Worm (Caenorhabditis elegans): ENCODE data around the gene Y53G8AL.1.

Y53G8AL.1 gene

ce11 chrIII:3192464-3192863 is 40.4 kb upstream of the Y53G8AL.1 start:
- TF ChIP-seq madf-5 (GFP tag; IDR thresholded peaks at IDR 0.05): 0 out of 4 replicates have a peak, but pooled peaks of 1 of the 2 experiments have one; percentile 10
- 0 out of 2 replicates have a peak, but pooled peaks have one; percentile 57 for TF ChIP-seq egl-43 (GFP tag; IDR thresholded peaks at IDR 0.05)
- peak; percentile 40 for TF ChIP-seq lin-38 (GFP tag; IDR thresholded peaks at IDR 0.05)
- TF ChIP-seq arid-1 (GFP tag; conservative IDR thresholded peaks at IDR 0.05): 0 out of 2 replicates have a peak, but pooled peaks have one; percentile 39
- TF ChIP-seq lim-7 (GFP tag; IDR thresholded peaks at IDR 0.05): 0 out of 2 replicates have a peak, but pooled peaks have one; percentile 22

- TF ChIP-seq nhr-42 (GFP tag; IDR thresholded peaks at IDR 0.05) (no peak), aha-1 (tag) (peak; percentile 42), set-16 (GFP tag; IDR thresholded peaks at IDR 0.05) (peak; percentile 12; the same call in 1 of the 2 replicates), php-3 (GFP tag; IDR thresholded peaks at IDR 0.05) (no peak), zfp-2 (tag; optimal IDR thresholded peaks at IDR 0.05) (no peak)
Measured at ce11 chrIII:3197904-3198303, 35.0 kb upstream of the Y53G8AL.1 start.

ce11 chrIII:3198307-3198706 is 34.6 kb upstream of the Y53G8AL.1 start, which contains the start of gene R148.7:
Gene R148.7, minus strand, starts transcription at chrIII:3198407.
- TF ChIP-seq hlh-30 (tag; optimal IDR thresholded peaks at IDR 0.05; ENCODE audit: insufficient read depth): no peak
- no peak for TF ChIP-seq snpc-1.2 (GFP tag; IDR thresholded peaks at IDR 0.05)
- TF ChIP-seq nhr-41 (GFP tag; IDR thresholded peaks at IDR 0.05): no peak
- TF ChIP-seq ctbp-1 (GFP tag; IDR thresholded peaks at IDR 0.05): no peak
- TF ChIP-seq set-16 (GFP tag; IDR thresholded peaks at IDR 0.05): no peak
- TF ChIP-seq lin-13 (GFP tag; optimal IDR thresholded peaks at IDR 0.05): no peak

- TF ChIP-seq set-16 (GFP tag; IDR thresholded peaks at IDR 0.05) (no peak), aha-1 (tag) (peak; percentile 62), ZK546.5 (tag; optimal IDR thresholded peaks at IDR 0.05) (no peak)
Measured at ce11 chrIII:3199416-3199815, 33.5 kb upstream of the Y53G8AL.1 start, which contains the start of gene heh-1. Gene heh-1, minus strand, starts transcription at chrIII:3199516.

- TF ChIP-seq daf-8 (GFP tag; IDR thresholded peaks at IDR 0.05) (no peak), dve-1 (tag; optimal IDR thresholded peaks at IDR 0.05; ENCODE audit: insufficient read depth) (no peak), lin-38 (GFP tag; IDR thresholded peaks at IDR 0.05) (no peak), spr-1 (tag; optimal IDR thresholded peaks at IDR 0.05) (no peak), mxl-3 (GFP tag; optimal IDR thresholded peaks at IDR 0.05) (no peak), mep-1 (tag; optimal IDR thresholded peaks at IDR 0.05) (no peak), ZK337.2 (GFP tag; IDR thresholded peaks at IDR 0.05) (no peak), nhr-77 (tag; optimal IDR thresholded peaks at IDR 0.05) (no peak), lsy-2 (tag; optimal IDR thresholded peaks at IDR 0.05) (no peak), lim-7 (GFP tag; IDR thresholded peaks at IDR 0.05) (no peak), ceh-82 (tag; optimal IDR thresholded peaks at IDR 0.05) (no peak), Y48G9A.11 (GFP tag; IDR thresholded peaks at IDR 0.05) (no peak), hlh-11 (tag; optimal IDR thresholded peaks at IDR 0.05) (no peak)
Measured at ce11 chrIII:3200563-3200962, 32.3 kb upstream of the Y53G8AL.1 start.

ce11 chrIII:3203589-3203988 is 29.3 kb upstream of the Y53G8AL.1 start:
- TF ChIP-seq nhr-111 (GFP tag; optimal IDR thresholded peaks at IDR 0.05) (no peak), zag-1 (tag; optimal IDR thresholded peaks at IDR 0.05) (no peak)

- no peak for TF ChIP-seq dpl-1 (GFP tag; optimal IDR thresholded peaks at IDR 0.05)
- no peak for TF ChIP-seq nhr-6 (tag; optimal IDR thresholded peaks at IDR 0.05)
- TF ChIP-seq pqm-1 (tag; optimal IDR thresholded peaks at IDR 0.05): no peak
- TF ChIP-seq dmd-8 (GFP tag; IDR thresholded peaks at IDR 0.05): no peak
- no peak for TF ChIP-seq vab-7 (GFP tag; IDR thresholded peaks at IDR 0.05)
- TF ChIP-seq daf-8 (GFP tag; IDR thresholded peaks at IDR 0.05): no peak
- no peak for TF ChIP-seq cey-2 (tag; optimal IDR thresholded peaks at IDR 0.05; ENCODE audit: borderline replicate concordance, insufficient read depth)
Measured at ce11 chrIII:3219050-3219449, 13.9 kb upstream of the Y53G8AL.1 start, which contains the start of gene frm-8. Gene frm-8, minus strand, starts transcription at chrIII:3219150.

Measured in whole organism, L4 larva.